Worm (Caenorhabditis elegans) whole organism, young adult: Measurements from ENCODE around the gene pigm-1.
A peak's percentile ranks its signal among the peaks of the same experiment; 100 is the strongest.

Source experiments
- B0019.2 ChIP-seq: fragments of 200-800 bp; sonication (Bioruptor generic); conservative IDR thresholded peaks from 2 replicates; pipeline ENCODE4 v1.3.6; 2022; ENCODE audit warnings: missing genetic modification reagents, missing genetic modification characterization, missing compliant biosample characterization
- B0035.1 ChIP-seq: sonication (generic microtip); optimal IDR thresholded peaks from 2 replicates; lab custom pipeline; 2016; ENCODE audit warnings: missing genetic modification characterization, mild to moderate bottlenecking, missing compliant biosample characterization, missing genotype, missing genetic modification reagents
- B0261.1 ChIP-seq: sonication (generic microtip); optimal IDR thresholded peaks from 2 replicates; lab custom pipeline; 2016; ENCODE audit warnings: mild to moderate bottlenecking, missing genetic modification characterization, moderate library complexity, missing compliant biosample characterization
- C06A6.2 ChIP-seq: fragments of 200-800 bp; sonication (Bioruptor generic); conservative IDR thresholded peaks from 2 replicates; pipeline ENCODE4 v1.3.6; 2022; ENCODE audit warnings: missing genetic modification characterization, missing compliant biosample characterization
- F10E7.11 ChIP-seq: sonication (generic microtip); optimal IDR thresholded peaks from 2 replicates; lab custom pipeline; 2017; ENCODE audit warnings: mild to moderate bottlenecking, missing genetic modification characterization, moderate library complexity, missing compliant biosample characterization
- F22D6.2 ChIP-seq: sonication (generic microtip); optimal IDR thresholded peaks from 2 replicates; lab custom pipeline; 2016; ENCODE audit warnings: mild to moderate bottlenecking, missing genetic modification characterization, missing compliant biosample characterization
- F33H1.4 ChIP-seq: fragments of 200-800 bp; sonication (Bioruptor generic); IDR thresholded peaks from 2 replicates; pipeline ENCODE4 v1.3.6; 2022; ENCODE audit warnings: missing genetic modification reagents, missing genetic modification characterization, missing compliant biosample characterization
- F49E8.2 ChIP-seq: sonication (generic microtip); optimal IDR thresholded peaks from 3 replicates; lab custom pipeline; 2017; ENCODE audit warnings: missing genetic modification characterization, mild to moderate bottlenecking, missing compliant biosample characterization, antibody characterized with exemption, moderate library complexity; ENCODE audit not compliant: insufficient read depth
- F57A8.1 ChIP-seq: fragments of 200-800 bp; sonication (Bioruptor generic); optimal IDR thresholded peaks from 2 replicates; lab custom pipeline; 2018; ENCODE audit warnings: mild to moderate bottlenecking, missing genetic modification characterization, moderate library complexity, missing compliant biosample characterization
- F57C9.4 ChIP-seq: sonication (generic microtip); optimal IDR thresholded peaks from 2 replicates; lab custom pipeline; 2017; ENCODE audit warnings: mild to moderate bottlenecking, missing genetic modification characterization, missing compliant biosample characterization
- K11D2.4 ChIP-seq: fragments of 200-800 bp; sonication (Bioruptor generic); IDR thresholded peaks from 2 replicates; pipeline ENCODE4 v1.3.6; 2022; ENCODE audit warnings: missing genetic modification reagents, missing genetic modification characterization, missing compliant biosample characterization
- Y53F4B.3 ChIP-seq: fragments of 200-800 bp; sonication (Bioruptor generic); IDR thresholded peaks from 2 replicates; pipeline ENCODE4 v1.3.6; 2022; ENCODE audit warnings: missing genetic modification reagents, missing genetic modification characterization, missing compliant biosample characterization
- Y56A3A.18 ChIP-seq: fragments of 200-800 bp; sonication (Bioruptor generic); IDR thresholded peaks from 2 replicates; pipeline ENCODE4 v1.3.6; 2022; ENCODE audit warnings: missing genetic modification reagents, missing genetic modification characterization, missing compliant biosample characterization
- Y67H2A.10 ChIP-seq: fragments of 200-800 bp; sonication (Bioruptor generic); conservative IDR thresholded peaks from 2 replicates; pipeline ENCODE4 v1.3.6; 2022; ENCODE audit warnings: missing genetic modification reagents, missing genetic modification characterization, missing compliant biosample characterization
- Y79H2A.3 ChIP-seq: fragments of 200-800 bp; sonication (Bioruptor generic); conservative IDR thresholded peaks from 2 replicates; pipeline ENCODE4 v1.3.6; 2022; ENCODE audit warnings: missing genetic modification reagents, missing genetic modification characterization, missing compliant biosample characterization
- Y95B8A.8 ChIP-seq: fragments of 200-800 bp; sonication (Bioruptor generic); IDR thresholded peaks from 2 replicates; pipeline ENCODE4 v1.3.6; 2022; ENCODE audit warnings: missing genetic modification reagents, missing genetic modification characterization, missing compliant biosample characterization
- akir-1 ChIP-seq: fragments of 200-800 bp; sonication (Bioruptor generic); optimal IDR thresholded peaks from 2 replicates; lab custom pipeline; 2018; ENCODE audit warnings: mild to moderate bottlenecking, missing genetic modification characterization, moderate library complexity, missing compliant biosample characterization
- aptf-3 ChIP-seq: fragments of 200-800 bp; sonication (Bioruptor generic); IDR thresholded peaks from 2 replicates; pipeline ENCODE4 v1.3.6; 2022; ENCODE audit warnings: missing genetic modification characterization, missing compliant biosample characterization
- atf-7 ChIP-seq: sonication (generic microtip); optimal IDR thresholded peaks from 2 replicates; lab custom pipeline; 2017; ENCODE audit warnings: mild to moderate bottlenecking, missing genetic modification characterization, missing compliant biosample characterization
- athp-1 ChIP-seq: sonication (generic microtip); optimal IDR thresholded peaks from 2 replicates; lab custom pipeline; 2017; ENCODE audit warnings: mild to moderate bottlenecking, missing genetic modification characterization, missing compliant biosample characterization
- attf-6 ChIP-seq: fragments of 200-800 bp; sonication (Bioruptor generic); IDR thresholded peaks from 2 replicates; pipeline ENCODE4 v1.3.6; 2022; ENCODE audit warnings: missing genetic modification reagents, missing genetic modification characterization, missing compliant biosample characterization
- bed-1 ChIP-seq: fragments of 200-800 bp; sonication (Bioruptor generic); IDR thresholded peaks from 2 replicates; pipeline ENCODE4 v1.3.6; 2022; ENCODE audit warnings: missing genetic modification reagents, missing genetic modification characterization, missing compliant biosample characterization
- ceh-58 ChIP-seq: fragments of 200-800 bp; sonication (Bioruptor generic); IDR thresholded peaks from 2 replicates; pipeline ENCODE4 v1.3.6; 2022; ENCODE audit warnings: missing genetic modification characterization, missing compliant biosample characterization
- ceh-91 ChIP-seq: fragments of 200-800 bp; sonication (Bioruptor generic); IDR thresholded peaks from 2 replicates; pipeline ENCODE4 v1.3.6; 2022; ENCODE audit warnings: missing genetic modification reagents, missing genetic modification characterization, missing compliant biosample characterization
- die-1 ChIP-seq: sonication (generic microtip); optimal IDR thresholded peaks from 2 replicates; lab custom pipeline; 2016; ENCODE audit warnings: missing genotype, mild to moderate bottlenecking, missing genetic modification characterization, missing compliant biosample characterization
- dpl-1 ChIP-seq: fragments of 150-350 bp; optimal IDR thresholded peaks from 2 replicates; lab custom pipeline; 2014; ENCODE audit warnings: missing biosample characterization, missing genetic modification reagents, missing genetic modification characterization
- efl-1 ChIP-seq: fragments of 150-350 bp; optimal IDR thresholded peaks from 2 replicates; lab custom pipeline; 2014; ENCODE audit warnings: missing biosample characterization, missing genetic modification reagents, missing genetic modification characterization
- egl-44 ChIP-seq: fragments of 200-800 bp; sonication (Bioruptor generic); IDR thresholded peaks from 2 replicates; pipeline ENCODE4 v1.3.6; 2022; ENCODE audit warnings: missing genetic modification reagents, missing genetic modification characterization, missing compliant biosample characterization
- ets-4 ChIP-seq: fragments of 200-800 bp; sonication (Bioruptor generic); optimal IDR thresholded peaks from 2 replicates; lab custom pipeline; 2018; ENCODE audit warnings: mild to moderate bottlenecking, missing genetic modification characterization, missing compliant biosample characterization
- hlh-12 ChIP-seq: sonication (generic microtip); optimal IDR thresholded peaks from 2 replicates; lab custom pipeline; 2016; ENCODE audit warnings: missing genetic modification characterization, missing compliant biosample characterization
- hsf-1 ChIP-seq: fragments of 200-800 bp; sonication (Bioruptor generic); IDR thresholded peaks from 2 replicates; pipeline ENCODE4 v1.3.6; 2022; ENCODE audit warnings: missing genetic modification reagents, missing genetic modification characterization, missing compliant biosample characterization
- lin-26 ChIP-seq: fragments of 200-800 bp; sonication (Bioruptor generic); IDR thresholded peaks from 2 replicates; pipeline ENCODE4 v1.3.6; 2022; ENCODE audit warnings: missing genetic modification reagents, missing genetic modification characterization, missing compliant biosample characterization
- lin-54 ChIP-seq: fragments of 200-800 bp; sonication (Bioruptor generic); optimal IDR thresholded peaks from 2 replicates; lab custom pipeline; 2018; ENCODE audit warnings: mild to moderate bottlenecking, missing genetic modification characterization, missing compliant biosample characterization
- lir-1 ChIP-seq: fragments of 200-800 bp; sonication (Bioruptor generic); conservative IDR thresholded peaks from 2 replicates; pipeline ENCODE4 v1.3.6; 2022; ENCODE audit warnings: missing genetic modification reagents, missing genetic modification characterization, missing compliant biosample characterization
- lsl-1 ChIP-seq: fragments of 200-800 bp; sonication (Bioruptor generic); optimal IDR thresholded peaks from 2 replicates; lab custom pipeline; 2018; ENCODE audit warnings: mild to moderate bottlenecking, missing genetic modification characterization, moderate library complexity, missing compliant biosample characterization
- madf-3 ChIP-seq: fragments of 200-800 bp; sonication (Bioruptor generic); IDR thresholded peaks from 2 replicates; pipeline ENCODE4 v1.3.6; 2022; ENCODE audit warnings: missing genetic modification reagents, missing genetic modification characterization, missing compliant biosample characterization
- mes-4 ChIP-seq: sonication (generic microtip); optimal IDR thresholded peaks from 2 replicates; lab custom pipeline; 2016; ENCODE audit warnings: missing genotype, missing genetic modification characterization, missing compliant biosample characterization
- nfya-2 ChIP-seq: fragments of 200-800 bp; sonication (Bioruptor generic); IDR thresholded peaks from 2 replicates; pipeline ENCODE4 v1.3.6; 2022; ENCODE audit warnings: missing genetic modification reagents, missing genetic modification characterization, missing compliant biosample characterization
- nhr-120 ChIP-seq: fragments of 200-800 bp; sonication (Bioruptor generic); IDR thresholded peaks from 2 replicates; pipeline ENCODE4 v1.3.6; 2022; ENCODE audit warnings: missing genetic modification characterization, missing compliant biosample characterization
- pbrm-1 ChIP-seq: fragments of 200-800 bp; sonication (Bioruptor generic); IDR thresholded peaks from 2 replicates; pipeline ENCODE4 v1.3.6; 2022; ENCODE audit warnings: missing genetic modification reagents, missing genetic modification characterization, missing compliant biosample characterization
- rcor-1 ChIP-seq: fragments of 200-800 bp; sonication (Bioruptor generic); IDR thresholded peaks from 2 replicates; pipeline ENCODE4 v1.3.6; 2022; ENCODE audit warnings: missing genetic modification reagents, missing genetic modification characterization, missing compliant biosample characterization
- sdz-38 ChIP-seq: sonication (generic microtip); optimal IDR thresholded peaks from 2 replicates; lab custom pipeline; 2016; ENCODE audit warnings: missing genotype, missing genetic modification characterization, missing compliant biosample characterization
- sea-2 ChIP-seq: fragments of 200-800 bp; sonication (Bioruptor generic); IDR thresholded peaks from 2 replicates; pipeline ENCODE4 v1.3.6; 2022; ENCODE audit warnings: missing genetic modification characterization, missing compliant biosample characterization
- somi-1 ChIP-seq: fragments of 200-800 bp; sonication (Bioruptor generic); optimal IDR thresholded peaks from 2 replicates; lab custom pipeline; 2018; ENCODE audit warnings: mild to moderate bottlenecking, missing genetic modification characterization, missing compliant biosample characterization
- unc-130 ChIP-seq: sonication (generic microtip); optimal IDR thresholded peaks from 2 replicates; lab custom pipeline; 2016; ENCODE audit warnings: missing genetic modification reagents, missing genetic modification characterization, missing compliant biosample characterization
- unc-62 ChIP-seq: fragments of 150-350 bp; optimal IDR thresholded peaks from 2 replicates; lab custom pipeline; 2014; ENCODE audit warnings: missing biosample characterization, missing genetic modification reagents, missing genetic modification characterization
- zfh-2 ChIP-seq: fragments of 200-800 bp; sonication (Bioruptor generic); conservative IDR thresholded peaks from 2 replicates; pipeline ENCODE4 v1.3.6; 2022; ENCODE audit warnings: missing genetic modification reagents, missing genetic modification characterization, missing compliant biosample characterization
- ztf-18 ChIP-seq: sonication (generic microtip); optimal IDR thresholded peaks from 2 replicates; lab custom pipeline; 2016; ENCODE audit warnings: missing genotype, mild to moderate bottlenecking, missing genetic modification characterization, missing compliant biosample characterization
- ztf-25 ChIP-seq: fragments of 200-800 bp; sonication (Bioruptor generic); IDR thresholded peaks from 2 replicates; pipeline ENCODE4 v1.3.6; 2022; ENCODE audit warnings: missing genetic modification reagents, missing genetic modification characterization, missing compliant biosample characterization

pigm-1 gene

DNA sequence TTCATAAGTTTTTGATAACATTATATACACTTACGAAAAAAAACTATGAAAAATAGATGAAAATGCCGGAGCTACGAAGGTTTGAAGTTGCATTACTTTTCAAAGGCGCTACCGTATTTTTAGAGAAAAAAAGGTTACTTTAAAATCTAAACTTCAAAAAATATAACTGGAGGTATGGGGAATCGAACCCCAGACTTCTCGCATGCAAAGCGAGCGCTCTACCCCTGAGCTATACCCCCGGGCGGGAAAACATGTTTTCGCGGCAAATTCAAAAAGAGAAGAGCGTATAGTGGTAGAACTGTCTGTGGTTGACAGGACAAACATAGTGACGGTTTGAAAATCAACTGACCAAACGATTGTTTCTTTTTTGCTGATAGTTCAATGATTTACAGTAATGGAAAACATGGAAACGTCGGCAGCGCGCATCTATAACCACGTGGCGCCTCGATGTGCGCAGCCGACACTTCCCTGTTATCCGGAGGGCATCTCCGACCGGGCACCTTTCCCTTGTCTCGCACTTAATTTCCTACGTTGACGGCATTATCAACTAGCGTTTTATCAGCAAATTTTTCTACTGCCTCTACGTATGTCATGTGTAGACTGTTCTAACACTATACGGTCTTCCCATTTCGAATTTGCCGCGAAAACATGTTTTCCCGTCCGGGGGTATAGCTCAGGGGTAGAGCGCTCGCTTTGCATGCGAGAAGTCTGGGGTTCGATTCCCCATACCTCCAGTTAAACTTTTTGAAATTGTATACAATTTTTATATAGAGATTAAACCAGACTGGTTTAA is 14.2 kb upstream of the pigm-1 start (continued):
- TF ChIP-seq athp-1 (tag; lab: Kevin White, UChicago) (no peak), atf-7 (no peak), dpl-1 (no peak), Y95B8A.8 (no peak), B0261.1 (peak; percentile 74), sea-2 (GFP tag; lab: Robert Waterston, UW) (no peak), efl-1 (peak; percentile 54), F57A8.1 (no peak), B0019.2 (GFP tag; lab: Robert Waterston, UW) (no peak), nhr-120 (GFP tag; lab: Robert Waterston, UW) (no peak), K11D2.4 (GFP tag; lab: Robert Waterston, UW) (no peak), sdz-38 (no peak), F22D6.2 (tag; lab: Kevin White, UChicago) (no peak), die-1 (peak; percentile 13), F49E8.2 (tag; lab: Kevin White, UChicago) (no peak), lsl-1 (peak; percentile 17), pbrm-1 (GFP tag; lab: Robert Waterston, UW) (0 out of 2 replicates have a peak, but pooled peaks have one; percentile 28), ceh-91 (no peak), rcor-1 (GFP tag; lab: Robert Waterston, UW) (peak; percentile 40), Y79H2A.3 (GFP tag; lab: Robert Waterston, UW) (no peak), ceh-58 (GFP tag; lab: Robert Waterston, UW) (no peak), F10E7.11 (tag; lab: Kevin White, UChicago) (no peak), madf-3 (no peak), somi-1 (GFP tag; lab: Kevin White, UChicago) (no peak), bed-1 (0 out of 2 replicates have a peak, but pooled peaks have one; percentile 5), akir-1 (GFP tag; lab: Kevin White, UChicago) (no peak), egl-44 (GFP tag; lab: Robert Waterston, UW) (peak; percentile 68; the same call in 1 of the 2 replicates), zfh-2 (peak; percentile 37; the same call in 1 of the 2 replicates), unc-130 (GFP tag; lab: Kevin White, UChicago) (no peak), aptf-3 (no peak), Y53F4B.3 (GFP tag; lab: Robert Waterston, UW) (no peak), hlh-12 (tag; lab: Kevin White, UChicago) (no peak), ets-4 (no peak), F57C9.4 (tag; lab: Kevin White, UChicago) (no peak), F33H1.4 (0 out of 2 replicates have a peak, but pooled peaks have one; percentile 25), hsf-1 (GFP tag; lab: Robert Waterston, UW) (no peak), B0035.1 (tag; lab: Kevin White, UChicago) (no peak), ztf-18 (tag; lab: Kevin White, UChicago) (peak; percentile 22), lir-1 (no peak), lin-54 (GFP tag; lab: Kevin White, UChicago) (no peak), attf-6 (no peak), nfya-2 (GFP tag; lab: Robert Waterston, UW) (no peak), ztf-25 (GFP tag; lab: Robert Waterston, UW) (peak; percentile 62; the same call in 1 of the 2 replicates), C06A6.2 (GFP tag; lab: Robert Waterston, UW) (no peak), Y56A3A.18 (GFP tag; lab: Robert Waterston, UW) (no peak), mes-4 (tag; lab: Kevin White, UChicago) (no peak), unc-62 (GFP tag; lab: Kevin White, UChicago) (no peak), lin-26 (GFP tag; lab: Robert Waterston, UW) (peak; percentile 84), Y67H2A.10 (no peak)
